Worm (Caenorhabditis elegans): ENCODE results near the gene F53A9.3.

- TF ChIP-seq W03F9.2 (tag; optimal IDR thresholded peaks at IDR 0.05): no peak
- no peak for TF ChIP-seq him-1 (tag; optimal IDR thresholded peaks at IDR 0.05)
- TF ChIP-seq dao-5 (tag; optimal IDR thresholded peaks at IDR 0.05): no peak
Observed at ce11 chrX:8755987-8756386, 47.8 kb downstream of the F53A9.3 start.
